Worm (Caenorhabditis elegans) whole organism, L4/young adult: ENCODE data around the gene C14C6.5.

ENCODE experiments used
- W03F9.2 ChIP-seq: fragments of 150-350 bp; optimal IDR thresholded peaks from 2 replicates; lab custom pipeline; 2014; ENCODE audit warnings: missing biosample characterization, missing genetic modification characterization
- dao-5 ChIP-seq: sonication (generic microtip); optimal IDR thresholded peaks from 2 replicates; lab custom pipeline; 2016; ENCODE audit warnings: missing genotype, missing genetic modification characterization, moderate library complexity, missing compliant biosample characterization
- him-1 ChIP-seq: sonication (generic microtip); optimal IDR thresholded peaks from 2 replicates; lab custom pipeline; 2016; ENCODE audit warnings: missing genotype, missing genetic modification reagents, missing genetic modification characterization, missing compliant biosample characterization

- TF ChIP-seq him-1 (tag; lab: Kevin White, UChicago) (no peak), dao-5 (tag; lab: Kevin White, UChicago) (no peak), W03F9.2 (no peak)
Observed at ce11 chrV:565984-566383, 29.6 kb downstream of the C14C6.5 start, which contains the start of gene sri-73.
